Fruit fly (Drosophila melanogaster) whole organism, prepupa: ENCODE data around the gene SdhCL.

Experiments used
- CG10669 ChIP-seq: fragments of 200-800 bp; sonication (Bioruptor generic); optimal IDR thresholded peaks from 3 replicates; lab custom pipeline; 2018; ENCODE audit warnings: missing biosample characterization, mild to moderate bottlenecking, missing genetic modification characterization, moderate library complexity
- CG1621 ChIP-seq: fragments of 200-800 bp; sonication (Bioruptor generic); optimal IDR thresholded peaks from 3 replicates; lab custom pipeline; 2018; ENCODE audit warnings: missing biosample characterization, mild to moderate bottlenecking, missing genetic modification characterization
- CG16779 ChIP-seq: fragments of 200-800 bp; sonication (Bioruptor generic); optimal IDR thresholded peaks from 3 replicates; lab custom pipeline; 2017; ENCODE audit warnings: missing biosample characterization, mild to moderate bottlenecking, missing genetic modification characterization
- CG3032 ChIP-seq: fragments of 200-800 bp; optimal IDR thresholded peaks from 2 replicates; lab custom pipeline; 2019; ENCODE audit warnings: missing biosample characterization, mild to moderate bottlenecking, missing genetic modification characterization, moderate library complexity
- CG32006 ChIP-seq: fragments of 200-800 bp; sonication (Bioruptor generic); optimal IDR thresholded peaks from 3 replicates; lab custom pipeline; 2017; ENCODE audit warnings: missing biosample characterization, mild to moderate bottlenecking, missing genetic modification characterization
- CG34406 ChIP-seq: fragments of 200-800 bp; sonication (Bioruptor generic); optimal IDR thresholded peaks from 3 replicates; lab custom pipeline; 2016; ENCODE audit warnings: missing biosample characterization, missing genetic modification characterization
- CG6792 ChIP-seq: fragments of 200-800 bp; sonication (Bioruptor generic); optimal IDR thresholded peaks from 3 replicates; lab custom pipeline; 2016; ENCODE audit warnings: missing biosample characterization, missing genetic modification characterization
- CG6808 ChIP-seq: fragments of 200-800 bp; sonication (Bioruptor generic); optimal IDR thresholded peaks from 3 replicates; lab custom pipeline; 2017; ENCODE audit warnings: missing biosample characterization, missing genetic modification characterization, mild to moderate bottlenecking, moderate library complexity, missing genetic modification reagents
- CG6854 ChIP-seq: fragments of 200-800 bp; sonication (Bioruptor generic); optimal IDR thresholded peaks from 2 replicates; lab custom pipeline; 2017; ENCODE audit warnings: missing biosample characterization, mild to moderate bottlenecking, missing genetic modification characterization
- CG8119 ChIP-seq: fragments of 200-800 bp; sonication (Bioruptor generic); IDR thresholded peaks from 3 replicates; pipeline ENCODE4 v1.3.6; 2022; ENCODE audit warnings: missing biosample characterization, missing genetic modification characterization
- Eip75B ChIP-seq: fragments of 200-800 bp; sonication (Bioruptor generic); optimal IDR thresholded peaks from 3 replicates; lab custom pipeline; 2016; ENCODE audit warnings: missing biosample characterization, missing genetic modification characterization
- Ets21C ChIP-seq: fragments of 200-800 bp; sonication (Bioruptor generic); optimal IDR thresholded peaks from 3 replicates; lab custom pipeline; 2016; ENCODE audit warnings: missing biosample characterization, missing genetic modification characterization
- Gug ChIP-seq: fragments of 200-800 bp; sonication (Bioruptor generic); IDR thresholded peaks from 2 replicates; pipeline ENCODE4 v1.3.6; 2022; ENCODE audit warnings: missing biosample characterization, missing genetic modification characterization
- Hr38 ChIP-seq: sonication (Bioruptor generic); optimal IDR thresholded peaks from 2 replicates; lab custom pipeline; 2016; ENCODE audit warnings: missing biosample characterization, missing genetic modification characterization
- Hr39 ChIP-seq: fragments of 200-800 bp; sonication (Bioruptor generic); optimal IDR thresholded peaks from 2 replicates; lab custom pipeline; 2016; ENCODE audit warnings: missing biosample characterization, missing genetic modification characterization
- Lpt ChIP-seq: fragments of 200-800 bp; sonication (Bioruptor generic); optimal IDR thresholded peaks from 3 replicates; lab custom pipeline; 2016; ENCODE audit warnings: missing biosample characterization, missing genetic modification characterization
- Sox102F ChIP-seq: fragments of 200-800 bp; sonication (Bioruptor generic); optimal IDR thresholded peaks from 2 replicates; lab custom pipeline; 2016; ENCODE audit warnings: missing biosample characterization, mild to moderate bottlenecking, missing genetic modification characterization
- Sox14 ChIP-seq: fragments of 200-800 bp; sonication (Bioruptor generic); optimal IDR thresholded peaks from 3 replicates; lab custom pipeline; 2016; ENCODE audit warnings: missing biosample characterization, missing genetic modification characterization
- acj6 ChIP-seq: fragments of 200-800 bp; sonication (Bioruptor generic); optimal IDR thresholded peaks from 3 replicates; lab custom pipeline; 2016; ENCODE audit warnings: missing biosample characterization, missing genetic modification characterization
- dac ChIP-seq: fragments of 200-800 bp; sonication (Bioruptor generic); optimal IDR thresholded peaks from 2 replicates; lab custom pipeline; 2017; ENCODE audit warnings: missing biosample characterization, mild to moderate bottlenecking, missing genetic modification characterization
- dsx ChIP-seq: fragments of 200-800 bp; optimal IDR thresholded peaks from 3 replicates; lab custom pipeline; 2019; ENCODE audit warnings: missing biosample characterization, mild to moderate bottlenecking, missing genetic modification characterization, moderate library complexity; ENCODE audit not compliant: poor library complexity, severe bottlenecking
- esn ChIP-seq: fragments of 200-800 bp; sonication (Bioruptor generic); optimal IDR thresholded peaks from 2 replicates; lab custom pipeline; 2016; ENCODE audit warnings: missing biosample characterization, mild to moderate bottlenecking, missing genetic modification characterization, moderate library complexity
- fd59A ChIP-seq: fragments of 200-800 bp; sonication (Bioruptor generic); optimal IDR thresholded peaks from 2 replicates; lab custom pipeline; 2017; ENCODE audit warnings: missing biosample characterization, mild to moderate bottlenecking, missing genetic modification characterization, missing genetic modification reagents
- fkh ChIP-seq: fragments of 200-800 bp; sonication (Bioruptor generic); optimal IDR thresholded peaks from 3 replicates; lab custom pipeline; 2017; ENCODE audit warnings: missing biosample characterization, mild to moderate bottlenecking, missing genetic modification characterization, moderate library complexity
- lz ChIP-seq: fragments of 200-800 bp; sonication (Bioruptor generic); optimal IDR thresholded peaks from 3 replicates; lab custom pipeline; 2016; ENCODE audit warnings: missing biosample characterization, missing genetic modification characterization
- pdm3 ChIP-seq: fragments of 200-800 bp; sonication (Bioruptor generic); optimal IDR thresholded peaks from 3 replicates; lab custom pipeline; 2016; ENCODE audit warnings: missing biosample characterization, missing genetic modification characterization
- spab ChIP-seq: fragments of 200-800 bp; sonication (Bioruptor generic); optimal IDR thresholded peaks from 2 replicates; lab custom pipeline; 2017; ENCODE audit warnings: missing biosample characterization, mild to moderate bottlenecking, missing genetic modification characterization, missing genetic modification reagents
- ss ChIP-seq, 2 experiments: fragments of 200-800 bp; sonication (Bioruptor generic); optimal IDR thresholded peaks; 2 replicates in 1 of 2; 3 replicates in 1 of 2; lab custom pipeline; 2017 to 2018; ENCODE audit warnings: mild to moderate bottlenecking in 2 of 2, missing biosample characterization in 2 of 2, missing genetic modification characterization in 2 of 2, moderate library complexity in 1 of 2
- svp ChIP-seq: fragments of 200-800 bp; sonication (Bioruptor generic); peaks from one replicate; lab custom pipeline; 2016; ENCODE audit warnings: missing biosample characterization, missing genetic modification characterization

Gene SdhCL

DNA sequence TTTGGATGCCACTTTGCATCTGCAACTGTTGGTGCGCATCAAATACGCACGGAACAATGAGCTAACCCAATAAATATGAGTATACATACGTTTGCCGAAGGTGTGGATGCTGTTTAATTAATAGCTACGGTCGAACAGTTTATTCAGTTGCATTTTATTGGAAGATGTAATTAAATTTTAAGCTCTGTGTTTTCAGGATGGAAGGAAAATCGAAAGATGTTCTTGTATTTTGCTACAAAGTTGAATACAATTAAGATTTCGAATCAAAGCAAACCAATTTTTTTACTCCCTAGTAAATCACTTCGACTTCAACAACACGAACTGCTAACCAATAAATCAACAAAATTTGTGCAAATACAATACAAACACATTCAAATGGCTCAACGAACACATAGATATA is 21.4 kb upstream of the SdhCL start, which contains the start of gene mAcon2:
Gene mAcon2, plus strand, starts transcription at position 301 of the 400 bp plus-strand sequence.
- no peak for TF ChIP-seq CG16779 (tag; lab: Kevin White, UChicago)
- TF ChIP-seq lz (GFP tag; lab: Kevin White, UChicago): no peak
- no peak for TF ChIP-seq ss (GFP tag; optimal IDR thresholded peaks at IDR 0.05; lab: Kevin White, UChicago)
- no peak for TF ChIP-seq pdm3 (GFP tag; lab: Kevin White, UChicago)
- TF ChIP-seq Gug: no peak
- TF ChIP-seq CG6808: no peak
- TF ChIP-seq Hr39: no peak
- TF ChIP-seq Hr38 (GFP tag; lab: Kevin White, UChicago): no peak
- no peak for TF ChIP-seq CG8119 (GFP tag; lab: Robert Waterston, UW)
- no peak for TF ChIP-seq Sox102F (GFP tag; lab: Kevin White, UChicago)
- TF ChIP-seq Sox14: no peak
- no peak for TF ChIP-seq CG1621 (tag; lab: Kevin White, UChicago)
- TF ChIP-seq CG34406: no peak
- TF ChIP-seq fkh (GFP tag; lab: Kevin White, UChicago): no peak

- TF ChIP-seq CG10669 (GFP tag; lab: Kevin White, UChicago) (no peak), Lpt (GFP tag; lab: Kevin White, UChicago) (no peak), CG6792 (GFP tag; lab: Kevin White, UChicago) (no peak), svp (peak; percentile 33)
These were observed 12.7 kb upstream of the SdhCL start, which contains the start of gene Ugt35C1 for dm6 chr3R:11128116-11128626. Gene Ugt35C1, minus strand, starts transcription at chr3R:11128328.

DNA sequence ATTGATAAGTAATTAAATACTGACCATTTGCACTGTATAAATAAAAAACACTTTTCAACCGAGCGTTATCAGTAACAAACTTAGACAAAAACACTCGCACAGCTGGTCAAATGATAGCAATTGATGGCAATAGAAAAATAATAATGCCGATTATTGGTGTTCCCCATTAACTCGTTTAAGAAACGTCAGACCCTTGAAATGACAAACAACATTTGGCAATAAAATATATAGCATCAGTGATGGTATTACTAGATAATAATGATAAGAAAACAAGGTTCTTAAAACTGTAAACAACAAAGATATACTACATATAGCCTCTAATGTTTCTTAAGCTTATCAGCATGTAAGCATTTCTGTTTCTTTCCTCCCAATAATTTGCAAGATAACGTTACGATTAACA is 10.9 kb upstream of the SdhCL start:
- no peak for TF ChIP-seq Eip75B (GFP tag; lab: Kevin White, UChicago)
- no peak for TF ChIP-seq svp
- no peak for TF ChIP-seq Sox14
- no peak for TF ChIP-seq fd59A
- TF ChIP-seq Ets21C: no peak
- TF ChIP-seq CG10669 (GFP tag; lab: Kevin White, UChicago): no peak
- no peak for TF ChIP-seq CG32006
- no peak for TF ChIP-seq dsx (GFP tag; lab: Kevin White, UChicago)
- no peak for TF ChIP-seq CG6854
- TF ChIP-seq esn (GFP tag; lab: Kevin White, UChicago): no peak
- no peak for TF ChIP-seq acj6 (GFP tag; lab: Kevin White, UChicago)
- TF ChIP-seq, all 60 proteins: peak for 0

DNA sequence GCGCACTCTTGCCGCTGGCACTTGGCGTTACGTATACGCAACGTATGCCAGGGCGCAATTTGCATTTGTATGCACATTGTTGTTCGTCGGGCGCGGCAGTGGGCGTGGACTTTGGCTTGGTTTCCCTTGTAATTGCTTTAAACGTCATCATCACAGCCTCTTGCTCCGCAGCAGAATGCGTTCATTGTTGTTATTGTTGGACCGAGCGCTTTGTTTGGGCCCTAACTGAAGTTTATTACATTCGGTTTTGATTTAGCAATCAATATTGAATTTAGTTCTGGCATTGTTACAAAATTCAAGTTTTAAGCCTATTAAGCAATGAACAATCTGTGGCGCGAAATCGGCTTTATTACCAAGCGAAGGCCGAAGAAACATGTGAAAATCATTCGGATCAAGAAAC is 27.4 kb downstream of the SdhCL start, which contains the start of gene CG43449:
Gene CG43449, plus strand, starts transcription at position 301 of the 400 bp plus-strand sequence.
- TF ChIP-seq lz (GFP tag; lab: Kevin White, UChicago) (no peak), dac (no peak), spab (no peak), CG34406 (no peak)

dm6 chr3R:11081701-11082100 is 33.8 kb downstream of the SdhCL start:
- no peak for TF ChIP-seq esn (GFP tag; lab: Kevin White, UChicago)
- TF ChIP-seq CG3032: no peak
- TF ChIP-seq svp: peak; percentile 49
- no peak for TF ChIP-seq CG34406
- TF ChIP-seq Lpt (GFP tag; lab: Kevin White, UChicago): no peak
